Worm (Caenorhabditis elegans): ENCODE data around the gene W07G4.2.

DNA sequence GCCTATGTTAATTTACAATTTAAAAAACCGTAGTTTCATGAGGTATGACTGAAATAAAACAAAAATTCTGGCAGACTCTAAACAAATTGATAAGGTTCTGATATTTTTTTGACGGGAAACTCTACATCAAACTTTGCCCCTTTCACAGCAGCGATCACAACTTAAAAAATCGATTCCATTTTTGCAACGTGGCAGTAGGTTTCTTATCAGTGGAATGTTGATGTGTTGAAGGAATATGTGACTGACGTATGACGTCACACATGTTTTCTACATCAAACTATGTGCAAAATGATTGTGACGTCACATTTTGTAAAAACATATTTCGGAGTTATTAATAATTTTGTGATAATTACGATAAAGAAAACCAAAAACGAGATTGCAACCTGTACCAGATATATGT lies 24.5 kb downstream of the W07G4.2 start:
- TF ChIP-seq zag-1 (tag; optimal IDR thresholded peaks at IDR 0.05), result no peak
- TF ChIP-seq skn-1 (tag; optimal IDR thresholded peaks at IDR 0.05), result no peak
- TF ChIP-seq nhr-6 (tag; optimal IDR thresholded peaks at IDR 0.05), result no peak
- TF ChIP-seq R02D3.7 (tag; optimal IDR thresholded peaks at IDR 0.05), result no peak
- no peak for TF ChIP-seq lsy-2 (tag; optimal IDR thresholded peaks at IDR 0.05)
- TF ChIP-seq ceh-82 (tag; optimal IDR thresholded peaks at IDR 0.05), result no peak
- TF ChIP-seq F13H6.1 (tag; optimal IDR thresholded peaks at IDR 0.05), result peak; percentile 42
- peak; percentile 28 for TF ChIP-seq fos-1 (tag; optimal IDR thresholded peaks at IDR 0.05)
- no peak for TF ChIP-seq elt-3 (tag; optimal IDR thresholded peaks at IDR 0.05)
- TF ChIP-seq ama-1 (optimal IDR thresholded peaks at IDR 0.05), result no peak
- TF ChIP-seq snpc-4 (tag; optimal IDR thresholded peaks at IDR 0.05), result no peak
- no peak for TF ChIP-seq lin-39 (tag; optimal IDR thresholded peaks at IDR 0.05)
- no peak for TF ChIP-seq nhr-12 (tag; optimal IDR thresholded peaks at IDR 0.05)
- TF ChIP-seq ztf-4 (tag; optimal IDR thresholded peaks at IDR 0.05), result no peak

All from whole organism, L2 larva.